Fruit fly (Drosophila melanogaster) whole organism, embryonic: ENCODE measurements around the gene CG12662.
A peak's percentile ranks its signal among the peaks of the same experiment; 100 is the strongest.

Experiments
- Ada2b ChIP-seq: fragments of 200-800 bp; sonication (Bioruptor generic); IDR thresholded peaks from 2 replicates; pipeline ENCODE4 v1.3.6; 2022; ENCODE audit warnings: missing biosample characterization, missing genetic modification characterization
- Atf3 ChIP-seq: fragments of 200-800 bp; sonication (Bioruptor generic); optimal IDR thresholded peaks from 3 replicates; lab custom pipeline; 2016; ENCODE audit warnings: missing biosample characterization, missing genetic modification characterization
- Bteb2 ChIP-seq: fragments of 200-800 bp; sonication (Bioruptor generic); optimal IDR thresholded peaks from 2 replicates; lab custom pipeline; 2016; ENCODE audit warnings: missing biosample characterization, missing genetic modification characterization
- CG10267 ChIP-seq: fragments of 200-800 bp; sonication (Bioruptor generic); optimal IDR thresholded peaks from 2 replicates; lab custom pipeline; 2018; ENCODE audit warnings: missing biosample characterization, mild to moderate bottlenecking, missing genetic modification characterization, moderate library complexity
- CG10565 ChIP-seq: fragments of 200-800 bp; sonication (Bioruptor generic); optimal IDR thresholded peaks from 3 replicates; lab custom pipeline; 2016; ENCODE audit warnings: missing biosample characterization, mild to moderate bottlenecking, missing genetic modification characterization
- CG11504 ChIP-seq: fragments of 200-800 bp; sonication (Bioruptor generic); optimal IDR thresholded peaks from 3 replicates; lab custom pipeline; 2019; ENCODE audit warnings: missing biosample characterization, mild to moderate bottlenecking, missing genetic modification characterization, moderate library complexity
- CG13123 ChIP-seq: fragments of 200-800 bp; sonication (Bioruptor generic); optimal IDR thresholded peaks from 2 replicates; lab custom pipeline; 2016; ENCODE audit warnings: missing biosample characterization, missing genetic modification characterization
- CG1792 ChIP-seq: fragments of 200-800 bp; sonication (Bioruptor generic); optimal IDR thresholded peaks from 2 replicates; lab custom pipeline; 2016; ENCODE audit warnings: missing biosample characterization, missing genetic modification characterization
- CG18599 ChIP-seq: fragments of 200-800 bp; sonication (Bioruptor generic); optimal IDR thresholded peaks from 3 replicates; lab custom pipeline; 2017; ENCODE audit warnings: missing biosample characterization, missing genetic modification characterization, mild to moderate bottlenecking, moderate library complexity, missing genetic modification reagents
- CG2120 ChIP-seq: fragments of 200-800 bp; sonication (Bioruptor generic); optimal IDR thresholded peaks from 3 replicates; lab custom pipeline; 2016; ENCODE audit warnings: missing biosample characterization, missing genetic modification characterization
- CG2712 ChIP-seq: fragments of 200-800 bp; optimal IDR thresholded peaks from 3 replicates; lab custom pipeline; 2019; ENCODE audit warnings: missing biosample characterization, mild to moderate bottlenecking, missing genetic modification characterization, moderate library complexity
- CG2875 ChIP-seq: fragments of 200-800 bp; sonication (Bioruptor generic); optimal IDR thresholded peaks from 2 replicates; lab custom pipeline; 2017; ENCODE audit warnings: missing biosample characterization, mild to moderate bottlenecking, missing genetic modification characterization, missing genetic modification reagents
- CG3995 ChIP-seq: fragments of 200-800 bp; sonication (Bioruptor generic); optimal IDR thresholded peaks from 3 replicates; lab custom pipeline; 2016; ENCODE audit warnings: missing biosample characterization, missing genetic modification characterization
- CG42726 ChIP-seq: fragments of 200-800 bp; sonication (Bioruptor generic); IDR thresholded peaks from 2 replicates; pipeline ENCODE4 v1.3.6; 2022; ENCODE audit warnings: missing biosample characterization, missing genetic modification characterization; ENCODE audit not compliant: partially characterized antibody
- CG4282 ChIP-seq: fragments of 200-800 bp; sonication (Bioruptor generic); optimal IDR thresholded peaks from 2 replicates; lab custom pipeline; 2016; ENCODE audit warnings: missing biosample characterization, missing genetic modification characterization
- CG43689 ChIP-seq: fragments of 200-800 bp; sonication (Bioruptor generic); IDR thresholded peaks from 2 replicates; pipeline ENCODE4 v1.3.6; 2022; ENCODE audit warnings: missing biosample characterization, missing genetic modification characterization
- CG5953 ChIP-seq: fragments of 200-800 bp; sonication (Bioruptor generic); IDR thresholded peaks from 2 replicates; pipeline ENCODE4 v1.3.6; 2022; ENCODE audit warnings: missing biosample characterization, missing genetic modification characterization
- CG6272 ChIP-seq: fragments of 200-800 bp; sonication (Bioruptor generic); IDR thresholded peaks from 2 replicates; pipeline ENCODE4 v1.3.6; 2022; ENCODE audit warnings: missing biosample characterization, missing genetic modification characterization
- CG6765 ChIP-seq: fragments of 200-800 bp; sonication (Bioruptor generic); optimal IDR thresholded peaks from 3 replicates; lab custom pipeline; 2017; ENCODE audit warnings: missing biosample characterization, mild to moderate bottlenecking, missing genetic modification characterization
- CG7839 ChIP-seq: fragments of 200-800 bp; sonication (Bioruptor generic); optimal IDR thresholded peaks from 3 replicates; lab custom pipeline; 2018; ENCODE audit warnings: missing biosample characterization, mild to moderate bottlenecking, missing genetic modification characterization, moderate library complexity
- CG8924 ChIP-seq: fragments of 200-800 bp; optimal IDR thresholded peaks from 3 replicates; lab custom pipeline; 2019; ENCODE audit warnings: missing biosample characterization, mild to moderate bottlenecking, missing genetic modification characterization, moderate library complexity
- CG9437 ChIP-seq: fragments of 200-800 bp; sonication (Bioruptor generic); optimal IDR thresholded peaks from 2 replicates; lab custom pipeline; 2018; ENCODE audit warnings: missing biosample characterization, mild to moderate bottlenecking, missing genetic modification characterization
- CG9609 ChIP-seq: fragments of 200-800 bp; sonication (Bioruptor generic); optimal IDR thresholded peaks from 3 replicates; lab custom pipeline; 2016; ENCODE audit warnings: missing biosample characterization, missing genetic modification characterization
- Hsf ChIP-seq: fragments of 200-800 bp; sonication (Bioruptor generic); optimal IDR thresholded peaks from 3 replicates; lab custom pipeline; 2016; ENCODE audit warnings: missing biosample characterization, missing genetic modification characterization
- Lpt ChIP-seq: fragments of >200 bp; optimal IDR thresholded peaks from 2 replicates; lab custom pipeline; 2018; ENCODE audit warnings: missing biosample characterization, missing genetic modification characterization
- MBD-R2 ChIP-seq: fragments of 200-800 bp; sonication (Bioruptor generic); IDR thresholded peaks from 2 replicates; pipeline ENCODE4 v1.3.6; 2022; ENCODE audit warnings: missing biosample characterization, missing genetic modification characterization
- Med ChIP-seq: fragments of 200-800 bp; sonication (Bioruptor generic); peaks from one replicate; lab custom pipeline; 2016; ENCODE audit warnings: missing biosample characterization, missing genetic modification characterization, mild to moderate bottlenecking, inconsistent platforms, moderate library complexity
- Scr ChIP-seq: fragments of 200-800 bp; sonication (Bioruptor generic); IDR thresholded peaks from 2 replicates; pipeline ENCODE4 v1.3.6; 2022; ENCODE audit warnings: missing biosample characterization, missing genetic modification characterization; ENCODE audit not compliant: partially characterized antibody
- Sox102F ChIP-seq: fragments of 200-800 bp; sonication (Bioruptor generic); optimal IDR thresholded peaks from 2 replicates; lab custom pipeline; 2018; ENCODE audit warnings: missing biosample characterization, mild to moderate bottlenecking, missing genetic modification characterization, moderate library complexity
- Tbp ChIP-seq: fragments of >200 bp; optimal IDR thresholded peaks from 2 replicates; lab custom pipeline; 2018; ENCODE audit warnings: missing biosample characterization, missing genetic modification characterization
- ac ChIP-seq: fragments of 200-800 bp; sonication (Bioruptor generic); optimal IDR thresholded peaks from 3 replicates; lab custom pipeline; 2017; ENCODE audit warnings: missing biosample characterization, mild to moderate bottlenecking, missing genetic modification characterization
- al ChIP-seq: fragments of 200-800 bp; sonication (Bioruptor generic); IDR thresholded peaks from 2 replicates; pipeline ENCODE4 v1.3.6; 2022; ENCODE audit warnings: missing biosample characterization, missing genetic modification characterization
- ap ChIP-seq: fragments of 200-800 bp; sonication (Bioruptor generic); IDR thresholded peaks from 2 replicates; pipeline ENCODE4 v1.3.6; 2022; ENCODE audit warnings: missing biosample characterization, missing genetic modification characterization
- bsh ChIP-seq, 2 experiments: fragments of 200-800 bp; sonication (Bioruptor generic); optimal IDR thresholded peaks; 2 replicates each; lab custom pipeline; 2017 to 2018; ENCODE audit warnings: mild to moderate bottlenecking in 2 of 2, missing biosample characterization in 2 of 2, missing genetic modification characterization in 2 of 2, moderate library complexity in 1 of 2
- cas ChIP-seq: fragments of 200-800 bp; sonication (Bioruptor generic); IDR thresholded peaks from 2 replicates; pipeline ENCODE4 v1.3.6; 2022; ENCODE audit warnings: missing biosample characterization, missing genetic modification characterization
- chinmo ChIP-seq: fragments of 200-800 bp; sonication (Bioruptor generic); IDR thresholded peaks from 4 replicates; pipeline ENCODE4 v1.3.6; 2022; ENCODE audit warnings: missing biosample characterization, missing genetic modification characterization; ENCODE audit not compliant: partially characterized antibody
- exex ChIP-seq: fragments of 200-800 bp; sonication (Bioruptor generic); optimal IDR thresholded peaks from 4 replicates; lab custom pipeline; 2018; ENCODE audit warnings: missing biosample characterization, mild to moderate bottlenecking, missing genetic modification characterization, moderate library complexity
- gem ChIP-seq: fragments of 200-800 bp; sonication (Bioruptor generic); optimal IDR thresholded peaks from 2 replicates; lab custom pipeline; 2019; ENCODE audit warnings: missing biosample characterization, mild to moderate bottlenecking, missing genetic modification characterization, moderate library complexity
- ind ChIP-seq: fragments of 200-800 bp; sonication (Bioruptor generic); optimal IDR thresholded peaks from 3 replicates; lab custom pipeline; 2016; ENCODE audit warnings: missing biosample characterization, missing genetic modification characterization
- kay ChIP-seq: fragments of 200-800 bp; sonication (Bioruptor generic); optimal IDR thresholded peaks from 2 replicates; lab custom pipeline; 2016; ENCODE audit warnings: missing biosample characterization, missing genetic modification characterization
- oc ChIP-seq: fragments of 200-800 bp; sonication (Bioruptor generic); optimal IDR thresholded peaks from 2 replicates; lab custom pipeline; 2018; ENCODE audit warnings: missing biosample characterization, mild to moderate bottlenecking, missing genetic modification characterization, moderate library complexity
- odd ChIP-seq: fragments of 200-800 bp; sonication (Bioruptor generic); optimal IDR thresholded peaks from 2 replicates; lab custom pipeline; 2017; ENCODE audit warnings: missing biosample characterization, mild to moderate bottlenecking, missing genetic modification characterization
- otp ChIP-seq: fragments of 200-800 bp; sonication (Bioruptor generic); IDR thresholded peaks from 3 replicates; pipeline ENCODE4, ENCODE4 v1.3.6; 2022; ENCODE audit warnings: missing biosample characterization, missing genetic modification characterization
- pho ChIP-seq: fragments of 200-800 bp; sonication (Bioruptor generic); optimal IDR thresholded peaks from 2 replicates; lab custom pipeline; 2016; ENCODE audit warnings: missing biosample characterization, missing genetic modification characterization
- repo ChIP-seq: fragments of 200-800 bp; sonication (Bioruptor generic); optimal IDR thresholded peaks from 2 replicates; lab custom pipeline; 2016; ENCODE audit warnings: missing biosample characterization, missing genetic modification characterization
- ro ChIP-seq: fragments of 200-800 bp; sonication (Bioruptor generic); IDR thresholded peaks from 2 replicates; pipeline ENCODE4 v1.3.6; 2022; ENCODE audit warnings: missing biosample characterization, missing genetic modification characterization
- schlank ChIP-seq: fragments of 200-800 bp; sonication (Bioruptor generic); optimal IDR thresholded peaks from 2 replicates; lab custom pipeline; 2018; ENCODE audit warnings: missing biosample characterization, mild to moderate bottlenecking, missing genetic modification characterization
- sens ChIP-seq: fragments of 200-800 bp; sonication (Bioruptor generic); peaks from one replicate; lab custom pipeline; 2016; ENCODE audit warnings: missing biosample characterization, missing genetic modification characterization
- sug ChIP-seq: fragments of 200-800 bp; optimal IDR thresholded peaks from 2 replicates; lab custom pipeline; 2019; ENCODE audit warnings: missing biosample characterization, mild to moderate bottlenecking, missing genetic modification characterization, moderate library complexity
- tx ChIP-seq: fragments of 200-800 bp; sonication (Bioruptor generic); optimal IDR thresholded peaks from 2 replicates; lab custom pipeline; 2016; ENCODE audit warnings: missing biosample characterization, missing genetic modification characterization
- vnd ChIP-seq: fragments of 200-800 bp; sonication (Bioruptor generic); IDR thresholded peaks from 3 replicates; pipeline ENCODE4 v1.3.6; 2022; ENCODE audit warnings: missing biosample characterization, missing genetic modification characterization; ENCODE audit not compliant: partially characterized antibody

CG12662 gene

dm6 chrX:8974203-8974602 lies 10.0 kb downstream of the CG12662 start, which contains the start of gene CG10962 (continued):
- TF ChIP-seq CG13123 (no peak), Atf3 (peak; percentile 4), cas (GFP tag; lab: Robert Waterston, UW) (peak; percentile 65; the same call in 1 of the 2 replicates), CG4282 (GFP tag; lab: Kevin White, UChicago) (no peak), sens (GFP tag; lab: Kevin White, UChicago) (peak; percentile 83), ap (GFP tag; lab: Robert Waterston, UW) (peak; percentile 48), CG6765 (GFP tag; lab: Kevin White, UChicago) (no peak), vnd (GFP tag; lab: Robert Waterston, UW) (no peak), CG7839 (peak; percentile 86), repo (GFP tag; lab: Kevin White, UChicago) (no peak), CG1792 (GFP tag; lab: Kevin White, UChicago) (peak; percentile 21), sug (tag; lab: Kevin White, UChicago) (peak; percentile 56), CG10267 (tag; lab: Kevin White, UChicago) (peak; percentile 34), chinmo (GFP tag; lab: Robert Waterston, UW) (0 out of 4 replicates have a peak, but pooled peaks have one; percentile 37), Tbp (GFP tag; lab: Kevin White, UChicago) (no peak), ind (GFP tag; lab: Kevin White, UChicago) (peak; percentile 51), Sox102F (GFP tag; lab: Kevin White, UChicago) (peak; percentile 70), ac (no peak), CG2712 (tag; lab: Kevin White, UChicago) (peak; percentile 66), Ada2b (GFP tag; lab: Robert Waterston, UW) (peak; percentile 76), CG9609 (GFP tag; lab: Kevin White, UChicago) (peak; percentile 43), CG9437 (peak; percentile 5), CG2120 (GFP tag; lab: Kevin White, UChicago) (peak; percentile 85), schlank (tag; lab: Kevin White, UChicago) (peak; percentile 43), exex (tag; lab: Kevin White, UChicago) (peak; percentile 6), Med (GFP tag; lab: Kevin White, UChicago) (peak; percentile 94), pho (GFP tag; lab: Kevin White, UChicago) (peak; percentile 45), bsh (GFP tag; optimal IDR thresholded peaks at IDR 0.05; lab: Kevin White, UChicago) (no peak), CG8924 (tag; lab: Kevin White, UChicago) (no peak), ro (GFP tag; lab: Robert Waterston, UW) (no peak), CG5953 (GFP tag; lab: Robert Waterston, UW) (peak; percentile 65), CG10565 (no peak), CG6272 (peak; percentile 14; the same call in 1 of the 2 replicates), CG3995 (GFP tag; lab: Kevin White, UChicago) (no peak), gem (tag; lab: Kevin White, UChicago) (peak; percentile 78), oc (tag; lab: Kevin White, UChicago) (peak; percentile 28), CG42726 (GFP tag; lab: Robert Waterston, UW) (no peak), kay (GFP tag; lab: Kevin White, UChicago) (peak; percentile 73), CG2875 (GFP tag; lab: Kevin White, UChicago) (peak; percentile 6), Lpt (GFP tag; lab: Kevin White, UChicago) (no peak), CG18599 (GFP tag; lab: Kevin White, UChicago) (peak; percentile 75), al (GFP tag; lab: Robert Waterston, UW) (peak; percentile 55; the same call in 1 of the 2 replicates), tx (GFP tag; lab: Kevin White, UChicago) (no peak), CG11504 (peak; percentile 83), Bteb2 (GFP tag; lab: Kevin White, UChicago) (peak; percentile 17), MBD-R2 (peak; percentile 53; the same call in 1 of the 2 replicates), otp (GFP tag; lab: Robert Waterston, UW) (no peak), odd (GFP tag; lab: Kevin White, UChicago) (peak; percentile 46), Hsf (GFP tag; lab: Kevin White, UChicago) (peak; percentile 46), Scr (no peak), CG43689 (peak; percentile 21; the same call in 1 of the 2 replicates)
